Fruit fly (Drosophila melanogaster): ENCODE data around the gene CG1236.
A peak's percentile ranks its signal among the peaks of the same experiment; 100 is the strongest.

The CG1236 gene

DNA sequence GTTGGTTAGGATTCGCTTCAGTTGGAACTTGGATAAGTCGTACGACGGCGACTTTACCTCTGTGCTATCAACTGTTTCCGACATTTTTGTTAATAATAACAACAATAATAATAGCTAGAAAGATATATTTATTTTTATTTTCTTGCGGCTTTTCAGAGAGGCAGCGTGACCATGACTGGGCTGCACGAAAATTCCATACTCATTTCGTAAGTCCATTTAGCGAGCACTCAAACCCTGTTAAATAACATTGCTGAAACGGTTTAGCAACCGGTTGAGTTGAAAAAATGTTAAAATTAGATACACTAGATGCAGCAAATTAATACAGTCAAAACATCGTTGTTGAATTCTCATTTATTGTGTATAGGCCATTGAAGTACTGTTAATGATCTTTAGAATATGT is 18.0 kb downstream of the CG1236 start, which contains the start of gene Dcps:
Dcps (minus strand) TSS at position 181 of the 400 bp plus-strand sequence.
- TF ChIP-seq sc (optimal IDR thresholded peaks at IDR 0.05) (no peak), sc (GFP tag; optimal IDR thresholded peaks at IDR 0.05) (no peak), pita (GFP tag; optimal IDR thresholded peaks at IDR 0.05) (peak; percentile 58), CG6765 (GFP tag; optimal IDR thresholded peaks at IDR 0.05) (no peak), CG11398 (GFP tag; optimal IDR thresholded peaks at IDR 0.05) (no peak), unc-4 (GFP tag; IDR thresholded peaks at IDR 0.05; ENCODE audit: partially characterized antibody) (peak; percentile 19; the same call in 1 of the 2 replicates), slp2 (GFP tag; optimal IDR thresholded peaks at IDR 0.05) (no peak), CG32532 (GFP tag; IDR thresholded peaks at IDR 0.05) (no peak), ara (GFP tag; IDR thresholded peaks at IDR 0.05) (no peak), phol (tag; optimal IDR thresholded peaks at IDR 0.05) (peak; percentile 16), CG4617 (GFP tag; optimal IDR thresholded peaks at IDR 0.05; ENCODE audit: borderline replicate concordance) (peak; percentile 55), HmgZ (tag; optimal IDR thresholded peaks at IDR 0.05) (no peak), br (optimal IDR thresholded peaks at IDR 0.05) (no peak), dmrt11E (tag; optimal IDR thresholded peaks at IDR 0.05) (no peak), tgo (GFP tag; IDR thresholded peaks at IDR 0.05) (no peak), B-H1 (GFP tag; IDR thresholded peaks at IDR 0.05) (no peak), CG11560 (tag; IDR thresholded peaks at IDR 0.05) (no peak), CG17568 (GFP tag; optimal IDR thresholded peaks at IDR 0.05) (no peak), D (optimal IDR thresholded peaks at IDR 0.05) (no peak), D (GFP tag; optimal IDR thresholded peaks at IDR 0.05) (no peak), zfh2 (GFP tag; optimal IDR thresholded peaks at IDR 0.05) (no peak), CG18476 (GFP tag; optimal IDR thresholded peaks at IDR 0.05) (no peak), z (GFP tag; IDR thresholded peaks at IDR 0.05) (no peak), emc (GFP tag; optimal IDR thresholded peaks at IDR 0.05) (no peak), CG3847 (GFP tag; IDR thresholded peaks at IDR 0.05) (no peak), CG12659 (GFP tag; optimal IDR thresholded peaks at IDR 0.05) (peak; percentile 4), CG7839 (tag; optimal IDR thresholded peaks at IDR 0.05) (no peak), lmd (GFP tag; IDR thresholded peaks at IDR 0.05) (no peak), gsb (GFP tag; IDR thresholded peaks at IDR 0.05) (no peak), inv (GFP tag; IDR thresholded peaks at IDR 0.05; ENCODE audit: partially characterized antibody) (no peak), Sry-β (GFP tag; optimal IDR thresholded peaks at IDR 0.05) (peak; percentile 39), CG2129 (GFP tag; IDR thresholded peaks at IDR 0.05; ENCODE audit: partially characterized antibody) (no peak), Hr39 (optimal IDR thresholded peaks at IDR 0.05) (no peak), ATbp (GFP tag; optimal IDR thresholded peaks at IDR 0.05) (no peak), BEAF-32 (GFP tag; optimal IDR thresholded peaks at IDR 0.05) (peak; percentile 33), CG9215 (GFP tag; IDR thresholded peaks at IDR 0.05) (no peak), trem (tag; optimal IDR thresholded peaks at IDR 0.05) (peak; percentile 27), seq (GFP tag; IDR thresholded peaks at IDR 0.05) (no peak), CG17186 (GFP tag; optimal IDR thresholded peaks at IDR 0.05) (no peak), CG2712 (tag; optimal IDR thresholded peaks at IDR 0.05) (peak; percentile 6), Kr (GFP tag; optimal IDR thresholded peaks at IDR 0.05) (no peak), CG30020 (tag; optimal IDR thresholded peaks at IDR 0.05) (no peak), nmo (GFP tag; optimal IDR thresholded peaks at IDR 0.05) (peak; percentile 7), sr (GFP tag; IDR thresholded peaks at IDR 0.05) (no peak), CkIIα-i1 (GFP tag; IDR thresholded peaks at IDR 0.05) (no peak), CG2116 (GFP tag; optimal IDR thresholded peaks at IDR 0.05) (no peak), CG14667 (GFP tag; IDR thresholded peaks at IDR 0.05) (no peak), Ptx1 (GFP tag; IDR thresholded peaks at IDR 0.05) (no peak), CG11247 (GFP tag; IDR thresholded peaks at IDR 0.05) (no peak), klu (GFP tag; IDR thresholded peaks at IDR 0.05) (no peak), CG43689 (GFP tag; IDR thresholded peaks at IDR 0.05) (no peak), gce (GFP tag; IDR thresholded peaks at IDR 0.05) (no peak), Meics (GFP tag; optimal IDR thresholded peaks at IDR 0.05) (no peak), Elba2 (GFP tag; optimal IDR thresholded peaks at IDR 0.05) (no peak)

All from whole organism, embryonic.